Worm (Caenorhabditis elegans) whole organism, mixed stage, embryonic: ENCODE results near the gene F19F10.11.

Source experiments
- bed-3 ChIP-seq: fragments of 200-800 bp; sonication (Bioruptor generic); optimal IDR thresholded peaks from 3 replicates; lab custom pipeline; 2018; ENCODE audit warnings: mild to moderate bottlenecking, missing genetic modification characterization, moderate library complexity, missing compliant biosample characterization
- blmp-1 ChIP-seq: fragments of 150-350 bp; optimal IDR thresholded peaks from 2 replicates; lab custom pipeline; 2014; ENCODE audit warnings: missing biosample characterization, missing genetic modification characterization
- ceh-39 ChIP-seq: fragments of 150-350 bp; optimal IDR thresholded peaks from 2 replicates; lab custom pipeline; 2014; ENCODE audit warnings: missing biosample characterization, missing genetic modification characterization
- ceh-43 ChIP-seq: fragments of 200-800 bp; sonication (Bioruptor generic); optimal IDR thresholded peaks from 2 replicates; lab custom pipeline; 2018; ENCODE audit warnings: mild to moderate bottlenecking, missing genetic modification characterization, moderate library complexity, missing compliant biosample characterization
- ceh-83 ChIP-seq: fragments of 200-800 bp; sonication (Bioruptor generic); optimal IDR thresholded peaks from 2 replicates; lab custom pipeline; 2018; ENCODE audit warnings: mild to moderate bottlenecking, missing genetic modification characterization, missing compliant biosample characterization
- ces-1 ChIP-seq: fragments of 150-350 bp; optimal IDR thresholded peaks from 2 replicates; lab custom pipeline; 2014; ENCODE audit warnings: missing biosample characterization, missing genetic modification reagents, missing genetic modification characterization
- cnd-1 ChIP-seq: fragments of 200-800 bp; sonication (Bioruptor generic); optimal IDR thresholded peaks from 2 replicates; lab custom pipeline; 2018; ENCODE audit warnings: mild to moderate bottlenecking, missing genetic modification characterization, missing compliant biosample characterization
- elt-1 ChIP-seq: sonication (generic microtip); optimal IDR thresholded peaks from 2 replicates; lab custom pipeline; 2017; ENCODE audit warnings: missing genetic modification characterization, mild to moderate bottlenecking, missing compliant biosample characterization, antibody characterized with exemption, moderate library complexity, borderline replicate concordance; ENCODE audit not compliant: insufficient read depth
- elt-3 ChIP-seq: fragments of 150-350 bp; optimal IDR thresholded peaks from 2 replicates; lab custom pipeline; 2014; ENCODE audit warnings: missing biosample characterization, missing genetic modification characterization
- flh-1 ChIP-seq: fragments of 200-800 bp; sonication (Bioruptor generic); optimal IDR thresholded peaks from 2 replicates; lab custom pipeline; 2018; ENCODE audit warnings: mild to moderate bottlenecking, missing genetic modification characterization, moderate library complexity, missing compliant biosample characterization
- ham-2 ChIP-seq: fragments of 200-800 bp; sonication (Bioruptor generic); optimal IDR thresholded peaks from 2 replicates; lab custom pipeline; 2018; ENCODE audit warnings: mild to moderate bottlenecking, missing genetic modification characterization, missing compliant biosample characterization
- hlh-1 ChIP-seq: fragments of 150-350 bp; optimal IDR thresholded peaks from 2 replicates; lab custom pipeline; 2014; ENCODE audit warnings: missing biosample characterization, missing genetic modification reagents, missing genetic modification characterization
- lin-13 ChIP-seq: fragments of 150-350 bp; optimal IDR thresholded peaks from 2 replicates; lab custom pipeline; 2014; ENCODE audit warnings: missing biosample characterization, missing genetic modification characterization
- lin-32 ChIP-seq: fragments of 200-800 bp; sonication (Bioruptor generic); optimal IDR thresholded peaks from 2 replicates; lab custom pipeline; 2018; ENCODE audit warnings: mild to moderate bottlenecking, missing genetic modification characterization, missing compliant biosample characterization
- lsy-2 ChIP-seq: fragments of 150-350 bp; optimal IDR thresholded peaks from 2 replicates; lab custom pipeline; 2014; ENCODE audit warnings: missing biosample characterization, missing genetic modification characterization
- mab-5 ChIP-seq: fragments of 150-350 bp; optimal IDR thresholded peaks from 2 replicates; lab custom pipeline; 2014; ENCODE audit warnings: missing biosample characterization, missing genetic modification characterization
- mep-1 ChIP-seq: fragments of 150-350 bp; optimal IDR thresholded peaks from 2 replicates; lab custom pipeline; 2017; ENCODE audit warnings: missing biosample characterization, missing genetic modification reagents, missing genetic modification characterization, inconsistent platforms
- mls-2 ChIP-seq: sonication (generic microtip); optimal IDR thresholded peaks from 2 replicates; lab custom pipeline; 2016; ENCODE audit warnings: mild to moderate bottlenecking, missing genetic modification characterization, moderate library complexity, missing compliant biosample characterization
- nhr-12 ChIP-seq: fragments of 150-350 bp; optimal IDR thresholded peaks from 2 replicates; lab custom pipeline; 2014; ENCODE audit warnings: missing biosample characterization, missing genetic modification characterization
- nhr-2 ChIP-seq: fragments of 150-350 bp; optimal IDR thresholded peaks from 2 replicates; lab custom pipeline; 2014; ENCODE audit warnings: missing biosample characterization, missing genetic modification characterization
- nhr-237 ChIP-seq: fragments of 150-350 bp; optimal IDR thresholded peaks from 2 replicates; lab custom pipeline; 2014; ENCODE audit warnings: missing biosample characterization, missing genetic modification characterization
- nhr-76 ChIP-seq: sonication (generic microtip); optimal IDR thresholded peaks from 2 replicates; lab custom pipeline; 2017; ENCODE audit warnings: missing biosample characterization, missing genetic modification characterization
- pha-4 ChIP-seq: fragments of 150-350 bp; optimal IDR thresholded peaks from 2 replicates; lab custom pipeline; 2018; ENCODE audit warnings: missing biosample characterization, missing genetic modification reagents, missing genetic modification characterization
- snpc-4 ChIP-seq: fragments of 150-350 bp; optimal IDR thresholded peaks from 2 replicates; lab custom pipeline; 2014; ENCODE audit warnings: missing biosample characterization, missing genetic modification characterization
- tbx-8 ChIP-seq: fragments of 200-800 bp; sonication (Bioruptor generic); optimal IDR thresholded peaks from 2 replicates; lab custom pipeline; 2018; ENCODE audit warnings: mild to moderate bottlenecking, missing genetic modification characterization, moderate library complexity, missing compliant biosample characterization
- unc-120 ChIP-seq: sonication (generic microtip); optimal IDR thresholded peaks from 2 replicates; lab custom pipeline; 2017; ENCODE audit warnings: missing genetic modification characterization, missing compliant biosample characterization; ENCODE audit not compliant: poor library complexity, severe bottlenecking
- unc-39 ChIP-seq: fragments of 150-350 bp; optimal IDR thresholded peaks from 2 replicates; lab custom pipeline; 2014; ENCODE audit warnings: missing biosample characterization, missing genetic modification characterization
- ztf-11 ChIP-seq: fragments of 150-350 bp; optimal IDR thresholded peaks from 2 replicates; lab custom pipeline; 2014; ENCODE audit warnings: missing biosample characterization, missing genetic modification characterization

The F19F10.11 gene

DNA sequence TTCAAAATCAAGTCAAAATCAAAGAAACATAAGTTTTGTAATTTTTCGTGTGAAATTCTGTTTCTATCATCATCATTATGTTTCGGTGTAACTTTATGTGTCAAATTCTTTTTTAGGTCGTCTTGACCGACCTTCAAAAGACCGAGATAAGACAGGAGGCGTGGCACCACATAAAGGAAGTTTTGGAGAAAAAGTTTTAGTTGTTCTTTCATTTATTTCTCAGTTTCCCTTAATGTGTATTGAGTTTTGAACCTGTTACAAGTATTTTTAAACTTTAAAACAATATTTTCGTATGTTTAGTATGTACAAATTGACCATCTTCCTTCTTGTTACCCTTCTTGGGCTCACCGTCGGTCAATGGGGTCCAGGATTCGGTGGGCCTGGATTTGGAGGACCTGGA, 37.1 kb upstream of the F19F10.11 start, which contains the start of gene grsp-4:
Gene grsp-4, plus strand, starts transcription at position 301 of the 400 bp plus-strand sequence.
- TF ChIP-seq mep-1, result no peak
- TF ChIP-seq ceh-39 (tag; lab: Kevin White, UChicago), result no peak
- TF ChIP-seq nhr-237 (tag; lab: Kevin White, UChicago), result no peak
- TF ChIP-seq tbx-8 (GFP tag; lab: Kevin White, UChicago), result no peak
- no peak for TF ChIP-seq nhr-2 (tag; lab: Kevin White, UChicago)
- no peak for TF ChIP-seq ceh-83 (GFP tag; lab: Kevin White, UChicago)
- no peak for TF ChIP-seq pha-4 (tag; lab: Kevin White, UChicago)
- TF ChIP-seq elt-3 (tag; lab: Kevin White, UChicago), result no peak
- no peak for TF ChIP-seq nhr-76 (tag; lab: Kevin White, UChicago)
- no peak for TF ChIP-seq hlh-1 (tag; lab: Kevin White, UChicago)
- TF ChIP-seq, all 35 proteins: peak for 0

DNA sequence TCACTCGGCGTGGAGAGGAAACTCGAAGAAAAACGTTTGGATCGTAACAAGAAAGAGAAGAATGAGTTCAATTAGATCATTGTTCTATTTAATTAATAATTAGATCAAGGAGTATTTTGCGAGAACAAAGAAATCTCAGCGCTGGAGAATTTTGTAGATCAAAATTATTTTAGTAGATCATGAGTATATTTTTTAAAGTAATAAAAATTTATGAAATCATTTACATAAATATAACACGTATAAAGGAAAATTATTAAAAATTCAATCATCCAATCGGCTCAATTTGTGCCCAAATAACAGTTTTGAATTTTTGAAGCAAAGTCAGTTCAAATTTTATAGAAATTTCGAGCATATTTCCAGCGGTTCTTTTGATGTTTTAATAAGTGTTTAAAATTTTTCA, 36.6 kb upstream of the F19F10.11 start, which contains the start of gene C50E3.13:
Gene C50E3.13, minus strand, starts transcription at position 101 of the 400 bp plus-strand sequence.
- TF ChIP-seq lin-32, result no peak
- no peak for TF ChIP-seq bed-3 (GFP tag; lab: Kevin White, UChicago)
- no peak for TF ChIP-seq nhr-12 (tag; lab: Kevin White, UChicago)
- no peak for TF ChIP-seq tbx-8 (GFP tag; lab: Kevin White, UChicago)
- no peak for TF ChIP-seq mep-1
- TF ChIP-seq cnd-1, result no peak
- no peak for TF ChIP-seq ztf-11 (tag; lab: Kevin White, UChicago)
- no peak for TF ChIP-seq ham-2 (GFP tag; lab: Kevin White, UChicago)
- TF ChIP-seq mab-5 (tag; lab: Kevin White, UChicago), result no peak
- TF ChIP-seq ceh-39 (tag; lab: Kevin White, UChicago), result no peak
- TF ChIP-seq flh-1 (GFP tag; lab: Kevin White, UChicago), result no peak
- TF ChIP-seq lin-13 (tag; lab: Kevin White, UChicago), result no peak
- TF ChIP-seq ceh-43 (GFP tag; lab: Kevin White, UChicago), result no peak
- no peak for TF ChIP-seq mls-2 (tag; lab: Kevin White, UChicago)
- TF ChIP-seq, all 35 proteins: peak for 0

DNA sequence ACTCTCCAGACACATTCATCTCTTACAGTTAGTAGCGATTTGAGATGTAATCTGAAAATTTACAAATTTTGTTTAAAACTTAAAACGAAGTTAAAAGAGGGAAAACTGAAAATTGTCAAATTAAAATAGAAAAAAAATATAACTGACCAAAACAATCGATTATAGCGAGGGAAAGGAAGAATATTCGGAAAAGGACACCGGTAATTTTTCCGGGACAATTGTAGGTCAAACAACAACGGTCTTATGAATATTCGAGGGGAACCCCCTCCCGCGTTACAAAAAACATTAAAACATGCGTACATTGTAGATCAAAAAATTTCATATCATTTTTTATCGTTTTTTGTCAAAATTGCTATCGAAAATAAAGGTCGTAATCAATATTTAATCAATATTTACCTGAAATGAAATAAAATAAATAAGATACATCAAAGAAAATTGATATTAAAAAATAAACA, 34.5 kb upstream of the F19F10.11 start, which contains the start of gene C50E3.12:
Gene C50E3.12, minus strand, starts transcription at position 51 of the 455 bp plus-strand sequence.
- no peak for TF ChIP-seq snpc-4 (tag; lab: Kevin White, UChicago)
- TF ChIP-seq ceh-39 (tag; lab: Kevin White, UChicago), result no peak
- TF ChIP-seq mab-5 (tag; lab: Kevin White, UChicago), result no peak
- no peak for TF ChIP-seq blmp-1 (tag; lab: Kevin White, UChicago)
- TF ChIP-seq cnd-1, result no peak
- TF ChIP-seq hlh-1 (tag; lab: Kevin White, UChicago), result no peak
- no peak for TF ChIP-seq mep-1
- TF ChIP-seq unc-120 (tag; lab: Kevin White, UChicago), result no peak
- no peak for TF ChIP-seq ces-1 (GFP tag; lab: Kevin White, UChicago)
- TF ChIP-seq elt-1, result no peak
- TF ChIP-seq ztf-11 (tag; lab: Kevin White, UChicago), result no peak
- TF ChIP-seq, all 35 proteins: peak for 0

- no peak for TF ChIP-seq cnd-1
- no peak for TF ChIP-seq mep-1
- no peak for TF ChIP-seq ceh-43 (GFP tag; lab: Kevin White, UChicago)
- TF ChIP-seq blmp-1 (tag; lab: Kevin White, UChicago), result no peak
- no peak for TF ChIP-seq elt-3 (tag; lab: Kevin White, UChicago)
- no peak for TF ChIP-seq lin-13 (tag; lab: Kevin White, UChicago)
- TF ChIP-seq mls-2 (tag; lab: Kevin White, UChicago), result no peak
Measured at ce11 chrV:7618114-7618513, 30.6 kb upstream of the F19F10.11 start, which contains the start of gene C50E3.15. TSS of gene C50E3.15 (plus strand) at chrV:7618414.

ce11 chrV:7612044-7612443, 24.5 kb upstream of the F19F10.11 start, which contains the start of gene clec-215:
TSS of gene clec-215 (plus strand) at chrV:7612344.
- no peak for TF ChIP-seq ham-2 (GFP tag; lab: Kevin White, UChicago)
- TF ChIP-seq lsy-2 (tag; lab: Kevin White, UChicago), result no peak
- TF ChIP-seq hlh-1 (tag; lab: Kevin White, UChicago), result no peak
- no peak for TF ChIP-seq ceh-83 (GFP tag; lab: Kevin White, UChicago)
- TF ChIP-seq lin-32, result no peak
- no peak for TF ChIP-seq snpc-4 (tag; lab: Kevin White, UChicago)
- no peak for TF ChIP-seq unc-39 (tag; lab: Kevin White, UChicago)
- no peak for TF ChIP-seq unc-120 (tag; lab: Kevin White, UChicago)
- no peak for TF ChIP-seq nhr-76 (tag; lab: Kevin White, UChicago)
- TF ChIP-seq tbx-8 (GFP tag; lab: Kevin White, UChicago), result no peak
- TF ChIP-seq, all 35 proteins: peak for 0
